Fruit fly (Drosophila melanogaster) whole organism, embryonic: ENCODE measurements around the gene JIL-1.
A peak's percentile ranks its signal among the peaks of the same experiment; 100 is the strongest.

ENCODE experiments used
- Atf3 ChIP-seq: fragments of 200-800 bp; sonication (Bioruptor generic); optimal IDR thresholded peaks from 3 replicates; lab custom pipeline; 2016; ENCODE audit warnings: missing biosample characterization, missing genetic modification characterization
- CG10366 ChIP-seq: fragments of 200-800 bp; sonication (Bioruptor generic); IDR thresholded peaks from 2 replicates; pipeline ENCODE4 v1.3.6; 2022; ENCODE audit warnings: missing biosample characterization, missing genetic modification characterization
- CG1233 ChIP-seq: fragments of 200-800 bp; sonication (Bioruptor generic); optimal IDR thresholded peaks from 4 replicates; lab custom pipeline; 2018; ENCODE audit warnings: missing biosample characterization, mild to moderate bottlenecking, missing genetic modification characterization
- CG13123 ChIP-seq: fragments of 200-800 bp; sonication (Bioruptor generic); optimal IDR thresholded peaks from 2 replicates; lab custom pipeline; 2016; ENCODE audit warnings: missing biosample characterization, missing genetic modification characterization
- CG14710 ChIP-seq: fragments of 200-800 bp; sonication (Bioruptor generic); optimal IDR thresholded peaks from 3 replicates; lab custom pipeline; 2019; ENCODE audit warnings: missing biosample characterization, mild to moderate bottlenecking, missing genetic modification characterization, moderate library complexity
- CG14965 ChIP-seq: fragments of 200-800 bp; sonication (Bioruptor generic); optimal IDR thresholded peaks from 2 replicates; lab custom pipeline; 2016; ENCODE audit warnings: missing biosample characterization, missing genetic modification characterization, borderline replicate concordance
- CG16813 ChIP-seq: fragments of 200-800 bp; sonication (Bioruptor generic); IDR thresholded peaks from 3 replicates; pipeline ENCODE4 v1.3.6; 2022; ENCODE audit warnings: missing biosample characterization, missing genetic modification characterization; ENCODE audit not compliant: partially characterized antibody
- CG17912 ChIP-seq: fragments of 200-800 bp; sonication (Bioruptor generic); optimal IDR thresholded peaks from 2 replicates; lab custom pipeline; 2018; ENCODE audit warnings: missing biosample characterization, mild to moderate bottlenecking, missing genetic modification characterization
- CG18011 ChIP-seq: fragments of 200-800 bp; sonication (Bioruptor generic); optimal IDR thresholded peaks from 2 replicates; lab custom pipeline; 2017; ENCODE audit warnings: missing biosample characterization, missing genetic modification characterization, mild to moderate bottlenecking, moderate library complexity, missing genotype
- CG2199 ChIP-seq: fragments of 200-800 bp; sonication (Bioruptor generic); IDR thresholded peaks from 3 replicates; pipeline ENCODE4 v1.3.6; 2022; ENCODE audit warnings: missing biosample characterization, missing genetic modification characterization
- CG3407 ChIP-seq: fragments of 200-800 bp; sonication (Bioruptor generic); optimal IDR thresholded peaks from 2 replicates; lab custom pipeline; 2018; ENCODE audit warnings: missing biosample characterization, mild to moderate bottlenecking, missing genetic modification characterization
- CG4328 ChIP-seq: fragments of 200-800 bp; sonication (Bioruptor generic); optimal IDR thresholded peaks from 3 replicates; lab custom pipeline; 2017; ENCODE audit warnings: missing biosample characterization, missing genetic modification reagents, missing genetic modification characterization
- CG4404 ChIP-seq: fragments of 200-800 bp; sonication (Bioruptor generic); IDR thresholded peaks from 2 replicates; pipeline ENCODE4 v1.3.6; 2022; ENCODE audit warnings: missing biosample characterization, missing genetic modification characterization
- CG4707 ChIP-seq: fragments of 200-800 bp; sonication (Bioruptor generic); optimal IDR thresholded peaks from 2 replicates; lab custom pipeline; 2018; ENCODE audit warnings: missing biosample characterization, mild to moderate bottlenecking, missing genetic modification characterization, moderate library complexity
- CG4730 ChIP-seq: fragments of 200-800 bp; sonication (Bioruptor generic); IDR thresholded peaks from 2 replicates; pipeline ENCODE4 v1.3.6; 2022; ENCODE audit warnings: missing biosample characterization, missing genetic modification characterization
- CG6689 ChIP-seq: fragments of 200-800 bp; sonication (Bioruptor generic); IDR thresholded peaks from 2 replicates; pipeline ENCODE4 v1.3.6; 2022; ENCODE audit warnings: missing biosample characterization, missing genetic modification characterization
- CG6791 ChIP-seq: fragments of 200-800 bp; sonication (Bioruptor generic); IDR thresholded peaks from 3 replicates; pipeline ENCODE4 v1.3.6; 2022; ENCODE audit warnings: missing biosample characterization, missing genetic modification characterization; ENCODE audit not compliant: partially characterized antibody
- CG7786 ChIP-seq: fragments of 200-800 bp; sonication (Bioruptor generic); optimal IDR thresholded peaks from 2 replicates; lab custom pipeline; 2016; ENCODE audit warnings: missing biosample characterization, missing genetic modification characterization
- CG9609 ChIP-seq: fragments of 200-800 bp; sonication (Bioruptor generic); optimal IDR thresholded peaks from 3 replicates; lab custom pipeline; 2016; ENCODE audit warnings: missing biosample characterization, missing genetic modification characterization
- Camta ChIP-seq: fragments of 200-800 bp; sonication (Bioruptor generic); optimal IDR thresholded peaks from 2 replicates; lab custom pipeline; 2016; ENCODE audit warnings: missing biosample characterization, missing genetic modification characterization
- CkIIα-i1 ChIP-seq: fragments of 200-800 bp; sonication (Bioruptor generic); IDR thresholded peaks from 2 replicates; pipeline ENCODE4 v1.3.6; 2022; ENCODE audit warnings: missing biosample characterization, missing genetic modification characterization
- Dad ChIP-seq: fragments of 200-800 bp; sonication (Bioruptor generic); optimal IDR thresholded peaks from 3 replicates; lab custom pipeline; 2016; ENCODE audit warnings: missing biosample characterization, missing genetic modification characterization
- Doc3 ChIP-seq: fragments of 200-800 bp; sonication (Bioruptor generic); IDR thresholded peaks from 3 replicates; pipeline ENCODE4 v1.3.6; 2022; ENCODE audit warnings: missing biosample characterization, missing genetic modification characterization; ENCODE audit not compliant: partially characterized antibody
- Dref ChIP-seq: fragments of 200-800 bp; sonication (Bioruptor generic); IDR thresholded peaks from 2 replicates; pipeline ENCODE4 v1.3.6; 2022; ENCODE audit warnings: missing biosample characterization, missing genetic modification characterization
- Drgx ChIP-seq: fragments of 200-800 bp; sonication (Bioruptor generic); IDR thresholded peaks from 2 replicates; pipeline ENCODE4 v1.3.6; 2022; ENCODE audit warnings: missing biosample characterization, missing genetic modification characterization
- ERR ChIP-seq: fragments of 200-800 bp; sonication (Bioruptor generic); optimal IDR thresholded peaks from 2 replicates; lab custom pipeline; 2016; ENCODE audit warnings: missing biosample characterization, missing genetic modification characterization
- NfI ChIP-seq: fragments of 200-800 bp; sonication (Bioruptor generic); optimal IDR thresholded peaks from 3 replicates; lab custom pipeline; 2018; ENCODE audit warnings: missing biosample characterization, mild to moderate bottlenecking, missing genetic modification characterization, moderate library complexity
- Scr ChIP-seq: fragments of 200-800 bp; sonication (Bioruptor generic); IDR thresholded peaks from 2 replicates; pipeline ENCODE4 v1.3.6; 2022; ENCODE audit warnings: missing biosample characterization, missing genetic modification characterization; ENCODE audit not compliant: partially characterized antibody
- Side ChIP-seq: fragments of 200-800 bp; sonication (Bioruptor generic); optimal IDR thresholded peaks from 2 replicates; lab custom pipeline; 2016; ENCODE audit warnings: missing biosample characterization, missing genetic modification characterization
- Ssrp ChIP-seq: fragments of 200-800 bp; sonication (Bioruptor generic); optimal IDR thresholded peaks from 2 replicates; lab custom pipeline; 2018; ENCODE audit warnings: missing biosample characterization, mild to moderate bottlenecking, missing genetic modification characterization, moderate library complexity
- Xrp1 ChIP-seq: fragments of 200-800 bp; sonication (Bioruptor generic); IDR thresholded peaks from 2 replicates; pipeline ENCODE4 v1.3.6; 2022; ENCODE audit warnings: missing biosample characterization, missing genetic modification characterization
- ab ChIP-seq: fragments of 200-800 bp; sonication (Bioruptor generic); optimal IDR thresholded peaks from 2 replicates; lab custom pipeline; 2016; ENCODE audit warnings: missing biosample characterization, missing genetic modification characterization
- cas ChIP-seq: fragments of 200-800 bp; sonication (Bioruptor generic); IDR thresholded peaks from 2 replicates; pipeline ENCODE4 v1.3.6; 2022; ENCODE audit warnings: missing biosample characterization, missing genetic modification characterization
- danr ChIP-seq: fragments of 200-800 bp; sonication (Bioruptor generic); IDR thresholded peaks from 2 replicates; pipeline ENCODE4 v1.3.6; 2022; ENCODE audit warnings: missing biosample characterization, missing genetic modification characterization
- dpn ChIP-seq, 2 experiments: fragments of 200-800 bp; sonication (Bioruptor generic); optimal IDR thresholded peaks; 3 replicates each; lab custom pipeline; 2016; ENCODE audit warnings: missing biosample characterization in 2 of 2, missing genetic modification characterization in 2 of 2
- emc ChIP-seq: fragments of 200-800 bp; sonication (Bioruptor generic); optimal IDR thresholded peaks from 2 replicates; lab custom pipeline; 2016; ENCODE audit warnings: missing biosample characterization, missing genetic modification characterization
- fd102C ChIP-seq: fragments of 200-800 bp; sonication (Bioruptor generic); optimal IDR thresholded peaks from 2 replicates; lab custom pipeline; 2018; ENCODE audit warnings: missing biosample characterization, mild to moderate bottlenecking, missing genetic modification characterization, moderate library complexity
- inv ChIP-seq: fragments of 200-800 bp; sonication (Bioruptor generic); IDR thresholded peaks from 2 replicates; pipeline ENCODE4 v1.3.6; 2022; ENCODE audit warnings: missing biosample characterization, missing genetic modification characterization; ENCODE audit not compliant: partially characterized antibody
- ken ChIP-seq: fragments of 200-800 bp; sonication (Bioruptor generic); IDR thresholded peaks from 3 replicates; pipeline ENCODE4 v1.3.6; 2022; ENCODE audit warnings: missing biosample characterization, missing genetic modification characterization
- lov ChIP-seq, 2 experiments: fragments of 200-800 bp in 1 of 2; fragments of >200 bp in 1 of 2; sonication (Bioruptor generic) in 1 of 2; IDR thresholded peaks in 1 of 2; optimal IDR thresholded peaks in 1 of 2; 2 replicates in 1 of 2; 3 replicates in 1 of 2; pipeline versions ENCODE4 v1.3.6 to Lab custom; 2017 to 2022; ENCODE audit warnings: missing biosample characterization in 1 of 2, missing genetic modification characterization in 1 of 2
- maf-S ChIP-seq: fragments of 200-800 bp; sonication (Bioruptor generic); optimal IDR thresholded peaks from 2 replicates; lab custom pipeline; 2016; ENCODE audit warnings: missing biosample characterization, missing genetic modification characterization
- onecut ChIP-seq: fragments of 200-800 bp; sonication (Bioruptor generic); IDR thresholded peaks from 2 replicates; pipeline ENCODE4 v1.3.6; 2022; ENCODE audit warnings: missing biosample characterization, missing genetic modification characterization
- pros ChIP-seq: fragments of 200-800 bp; sonication (Bioruptor generic); optimal IDR thresholded peaks from 3 replicates; lab custom pipeline; 2019; ENCODE audit warnings: missing biosample characterization, mild to moderate bottlenecking, missing genetic modification characterization, moderate library complexity
- pum ChIP-seq: fragments of 200-800 bp; sonication (Bioruptor generic); optimal IDR thresholded peaks from 2 replicates; lab custom pipeline; 2016; ENCODE audit warnings: missing biosample characterization, missing genetic modification characterization
- ro ChIP-seq: fragments of 200-800 bp; sonication (Bioruptor generic); IDR thresholded peaks from 2 replicates; pipeline ENCODE4 v1.3.6; 2022; ENCODE audit warnings: missing biosample characterization, missing genetic modification characterization
- sens ChIP-seq: fragments of 200-800 bp; sonication (Bioruptor generic); peaks from one replicate; lab custom pipeline; 2016; ENCODE audit warnings: missing biosample characterization, missing genetic modification characterization
- sug ChIP-seq: fragments of 200-800 bp; optimal IDR thresholded peaks from 2 replicates; lab custom pipeline; 2019; ENCODE audit warnings: missing biosample characterization, mild to moderate bottlenecking, missing genetic modification characterization, moderate library complexity
- tx ChIP-seq: fragments of 200-800 bp; sonication (Bioruptor generic); optimal IDR thresholded peaks from 2 replicates; lab custom pipeline; 2016; ENCODE audit warnings: missing biosample characterization, missing genetic modification characterization
- unpg ChIP-seq: fragments of 200-800 bp; sonication (Bioruptor generic); optimal IDR thresholded peaks from 3 replicates; lab custom pipeline; 2018; ENCODE audit warnings: missing biosample characterization, mild to moderate bottlenecking, missing genetic modification characterization, moderate library complexity

Gene JIL-1

DNA sequence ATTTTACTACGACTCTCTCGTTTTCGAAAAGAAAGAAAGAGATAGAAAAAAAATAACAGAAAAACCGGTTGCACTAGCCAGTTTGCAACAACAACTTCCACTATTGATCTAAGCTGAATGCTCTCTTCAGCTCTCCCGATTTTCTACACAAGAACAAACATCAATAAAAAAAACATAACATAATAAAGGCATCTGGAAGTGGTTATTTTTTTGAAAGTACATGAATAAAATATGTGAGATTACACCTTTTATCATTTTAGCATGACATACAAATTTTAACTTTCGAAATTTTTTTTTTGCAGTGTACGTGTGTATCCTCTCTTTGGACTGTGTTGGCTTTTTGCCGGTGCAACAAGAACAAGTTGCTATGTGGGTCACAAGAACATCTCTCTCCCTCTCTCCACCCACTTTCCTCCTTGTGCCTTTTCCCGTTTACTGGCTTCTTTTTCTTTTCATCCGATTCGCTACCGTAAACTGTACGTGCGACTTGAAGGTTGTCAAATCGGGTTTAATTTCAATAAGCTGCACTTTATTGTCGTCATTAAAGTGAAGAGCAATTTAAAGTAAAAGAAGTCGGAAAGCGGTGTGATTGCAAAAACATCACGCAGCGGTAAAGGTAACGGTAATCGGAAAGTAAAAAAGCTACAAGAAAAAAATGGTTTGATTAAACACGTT, 8.3 kb downstream of the JIL-1 start (continued):
- TF ChIP-seq CG7786 (GFP tag; lab: Kevin White, UChicago) (peak; percentile 94), CG6791 (no peak), CG14710 (peak; percentile 97), CG17912 (peak; percentile 78), Atf3 (GFP tag; lab: Kevin White, UChicago) (peak; percentile 97), NfI (GFP tag; lab: Kevin White, UChicago) (peak; percentile 95), ERR (peak; percentile 87), CG1233 (GFP tag; lab: Kevin White, UChicago) (peak; percentile 95), CG16813 (GFP tag; lab: Robert Waterston, UW) (no peak), Ssrp (tag; lab: Kevin White, UChicago) (peak; percentile 97), dpn (GFP tag; optimal IDR thresholded peaks at IDR 0.05; lab: Kevin White, UChicago) (peak; percentile 97), pum (GFP tag; lab: Kevin White, UChicago) (peak; percentile 96), Side (peak; percentile 97), CG6689 (GFP tag; lab: Robert Waterston, UW) (peak; percentile 96), inv (GFP tag; lab: Robert Waterston, UW) (no peak), CG4404 (peak; percentile 91), CG13123 (GFP tag; lab: Kevin White, UChicago) (peak; percentile 92), Scr (GFP tag; lab: Robert Waterston, UW) (no peak), Xrp1 (GFP tag; lab: Robert Waterston, UW) (peak; percentile 98), sug (tag; lab: Kevin White, UChicago) (peak; percentile 75), Camta (GFP tag; lab: Kevin White, UChicago) (peak; percentile 97), CG10366 (peak; percentile 96), emc (GFP tag; lab: Kevin White, UChicago) (peak; percentile 82), CG4328 (peak; percentile 82), danr (GFP tag; lab: Robert Waterston, UW) (peak; percentile 89), pros (GFP tag; lab: Kevin White, UChicago) (peak; percentile 73), onecut (GFP tag; lab: Robert Waterston, UW) (peak; percentile 91), unpg (GFP tag; lab: Kevin White, UChicago) (peak; percentile 97), Doc3 (GFP tag; lab: Robert Waterston, UW) (no peak), Dad (GFP tag; lab: Kevin White, UChicago) (peak; percentile 96), fd102C (GFP tag; lab: Kevin White, UChicago) (peak; percentile 88), Dref (no peak), CG4707 (GFP tag; lab: Kevin White, UChicago) (peak; percentile 94), CG14965 (peak; percentile 85), ken (GFP tag; lab: Robert Waterston, UW) (peak; percentile 95), tx (GFP tag; lab: Kevin White, UChicago) (peak; percentile 93), CG2199 (GFP tag; lab: Robert Waterston, UW) (peak; percentile 97), CG4730 (GFP tag; lab: Robert Waterston, UW) (peak; percentile 94), CG9609 (GFP tag; lab: Kevin White, UChicago) (peak; percentile 95), CG3407 (GFP tag; lab: Kevin White, UChicago) (peak; percentile 94), CG18011 (GFP tag; lab: Kevin White, UChicago) (peak; percentile 77), ab (GFP tag; lab: Kevin White, UChicago) (peak; percentile 86), CkIIα-i1 (GFP tag; lab: Robert Waterston, UW) (peak; percentile 66; the same call in 1 of the 2 replicates), Drgx (GFP tag; lab: Robert Waterston, UW) (peak; percentile 99), cas (peak; percentile 78), sens (GFP tag; lab: Kevin White, UChicago) (peak; percentile 100), lov (optimal IDR thresholded peaks at IDR 0.05; lab: Kevin White, UChicago) (no peak), lov (GFP tag; IDR thresholded peaks at IDR 0.05; lab: Robert Waterston, UW) (peak; percentile 97), maf-S (GFP tag; lab: Kevin White, UChicago) (peak; percentile 93), ro (peak; percentile 86)
